Fruit fly (Drosophila melanogaster): ENCODE results near the gene CG10077.

CG10077 gene

dm6 chr3L:6964488-6965152, 8.9 kb upstream of the CG10077 start, which contains the start of gene sgl (continued):
- TF ChIP-seq gsb-n (tag; optimal IDR thresholded peaks at IDR 0.05) (peak; percentile 15), CG1647 (GFP tag; optimal IDR thresholded peaks at IDR 0.05) (peak; percentile 5), CG43689 (GFP tag; IDR thresholded peaks at IDR 0.05) (no peak), h (optimal IDR thresholded peaks at IDR 0.05) (no peak), Deaf1 (tag; optimal IDR thresholded peaks at IDR 0.05) (peak; percentile 99), CG31365 (tag; optimal IDR thresholded peaks at IDR 0.05) (no peak), CG34224 (GFP tag; IDR thresholded peaks at IDR 0.05; ENCODE audit: partially characterized antibody) (peak; percentile 72; the same call in 2 of the 3 replicates), ewg (GFP tag; optimal IDR thresholded peaks at IDR 0.05) (peak; percentile 2), NfI (GFP tag; optimal IDR thresholded peaks at IDR 0.05) (peak; percentile 14), bowl (GFP tag; IDR thresholded peaks at IDR 0.05) (0 out of 2 replicates have a peak, but pooled peaks have one; percentile 26), fd102C (GFP tag; optimal IDR thresholded peaks at IDR 0.05) (no peak), Dip2 (GFP tag; IDR thresholded peaks at IDR 0.05) (no peak), Taf1 (GFP tag; IDR thresholded peaks at IDR 0.05) (no peak), Mad (GFP tag; optimal IDR thresholded peaks at IDR 0.05) (peak; percentile 62), vnd (GFP tag; IDR thresholded peaks at IDR 0.05; ENCODE audit: partially characterized antibody) (no peak), CG15696 (tag; optimal IDR thresholded peaks at IDR 0.05) (peak; percentile 7), CG31388 (GFP tag; optimal IDR thresholded peaks at IDR 0.05) (no peak), sqz (GFP tag; optimal IDR thresholded peaks at IDR 0.05) (peak; percentile 81), CG8924 (tag; optimal IDR thresholded peaks at IDR 0.05) (peak; percentile 36), lov (optimal IDR thresholded peaks at IDR 0.05) (no peak), lov (GFP tag; IDR thresholded peaks at IDR 0.05) (0 out of 3 replicates have a peak, but pooled peaks have one; percentile 23), CG3995 (GFP tag; optimal IDR thresholded peaks at IDR 0.05) (no peak), gce (GFP tag; IDR thresholded peaks at IDR 0.05) (no peak), E2f2 (GFP tag; IDR thresholded peaks at IDR 0.05) (peak; percentile 66), CG7839 (tag; optimal IDR thresholded peaks at IDR 0.05) (peak; percentile 26), CG11504 (tag; optimal IDR thresholded peaks at IDR 0.05) (peak; percentile 44), otp (GFP tag; IDR thresholded peaks at IDR 0.05) (peak; percentile 59; the same call in 1 of the 3 replicates), abd-A (tag; optimal IDR thresholded peaks at IDR 0.05) (no peak), kah (GFP tag; optimal IDR thresholded peaks at IDR 0.05) (no peak), danr (GFP tag; IDR thresholded peaks at IDR 0.05) (no peak), CG13624 (GFP tag; optimal IDR thresholded peaks at IDR 0.05) (peak; percentile 17), scrt (GFP tag; optimal IDR thresholded peaks at IDR 0.05) (peak; percentile 53), cad (GFP tag; optimal IDR thresholded peaks at IDR 0.05) (no peak), Hand (GFP tag; optimal IDR thresholded peaks at IDR 0.05) (no peak), mam (GFP tag; optimal IDR thresholded peaks at IDR 0.05) (peak; percentile 14), trem (tag; optimal IDR thresholded peaks at IDR 0.05) (peak; percentile 87), CG2875 (GFP tag; optimal IDR thresholded peaks at IDR 0.05) (no peak), CG11696 (GFP tag; IDR thresholded peaks at IDR 0.05) (no peak), jumu (GFP tag; optimal IDR thresholded peaks at IDR 0.05) (no peak), CG10431 (GFP tag; optimal IDR thresholded peaks at IDR 0.05) (no peak), CG14441 (GFP tag; IDR thresholded peaks at IDR 0.05) (0 out of 2 replicates have a peak, but pooled peaks have one; percentile 18), fu2 (GFP tag; optimal IDR thresholded peaks at IDR 0.05) (no peak), CG7963 (GFP tag; IDR thresholded peaks at IDR 0.05; ENCODE audit: partially characterized antibody) (0 out of 3 replicates have a peak, but pooled peaks have one; percentile 27), E2f1 (GFP tag; IDR thresholded peaks at IDR 0.05) (no peak), tap (tag; optimal IDR thresholded peaks at IDR 0.05) (no peak), bsh (GFP tag; optimal IDR thresholded peaks at IDR 0.05) (no peak), crp (GFP tag; optimal IDR thresholded peaks at IDR 0.05) (no peak), CG7372 (GFP tag; IDR thresholded peaks at IDR 0.05) (no peak), CG10321 (GFP tag; IDR thresholded peaks at IDR 0.05) (no peak), CG4360 (GFP tag; IDR thresholded peaks at IDR 0.05) (peak; percentile 80)

Data from whole organism, embryonic.